Worm (Caenorhabditis elegans) whole organism, L2 larva: ENCODE results near the gene T28A11.16.

Experiments
- alr-1 ChIP-seq: fragments of 150-350 bp; optimal IDR thresholded peaks from 2 replicates; lab custom pipeline; 2014; ENCODE audit warnings: missing biosample characterization, missing genetic modification characterization
- elt-3 ChIP-seq: sonication (generic microtip); optimal IDR thresholded peaks from 2 replicates; lab custom pipeline; 2017; ENCODE audit warnings: missing biosample characterization, missing genetic modification characterization
- lin-13 ChIP-seq: fragments of 150-350 bp; optimal IDR thresholded peaks from 2 replicates; lab custom pipeline; 2014; ENCODE audit warnings: missing biosample characterization, missing genetic modification reagents, missing genetic modification characterization
- nhr-129 ChIP-seq: fragments of 150-350 bp; optimal IDR thresholded peaks from 2 replicates; lab custom pipeline; 2014; ENCODE audit warnings: missing biosample characterization, missing genetic modification characterization
- zag-1 ChIP-seq: fragments of 150-350 bp; optimal IDR thresholded peaks from 2 replicates; lab custom pipeline; 2014; ENCODE audit warnings: missing biosample characterization, missing genetic modification characterization
- ztf-11 ChIP-seq: sonication (generic microtip); optimal IDR thresholded peaks from 2 replicates; lab custom pipeline; 2017; ENCODE audit warnings: missing biosample characterization, missing genetic modification characterization

DNA sequence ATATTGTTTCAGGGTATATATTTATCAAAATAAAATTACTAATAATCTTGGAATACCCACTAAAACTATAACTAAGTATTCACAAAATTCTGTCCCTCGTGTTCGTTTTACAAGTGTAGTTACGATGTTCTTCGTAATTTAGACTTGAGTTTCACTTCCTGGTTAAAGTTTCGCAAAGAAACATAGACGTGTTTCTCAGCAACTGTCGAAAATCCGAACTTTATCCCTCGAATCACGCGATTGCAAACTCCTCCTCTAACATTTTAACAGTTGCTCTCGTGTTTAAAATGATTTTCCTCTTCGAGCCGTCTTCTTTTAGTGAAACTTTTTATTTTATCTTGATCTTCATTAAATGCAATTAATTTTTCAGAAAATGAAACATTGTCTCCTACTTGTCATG is 21.0 kb upstream of the T28A11.16 start, which contains the start of gene T28A11.2:
- TF ChIP-seq nhr-129 (tag; lab: Kevin White, UChicago) (no peak), ztf-11 (tag; lab: Kevin White, UChicago) (no peak), elt-3 (no peak), lin-13 (GFP tag; lab: Kevin White, UChicago) (no peak), alr-1 (tag; lab: Kevin White, UChicago) (no peak), zag-1 (tag; lab: Kevin White, UChicago) (no peak)
